Worm (Caenorhabditis elegans): Measurements from ENCODE around the gene pgph-3.

Gene pgph-3

DNA sequence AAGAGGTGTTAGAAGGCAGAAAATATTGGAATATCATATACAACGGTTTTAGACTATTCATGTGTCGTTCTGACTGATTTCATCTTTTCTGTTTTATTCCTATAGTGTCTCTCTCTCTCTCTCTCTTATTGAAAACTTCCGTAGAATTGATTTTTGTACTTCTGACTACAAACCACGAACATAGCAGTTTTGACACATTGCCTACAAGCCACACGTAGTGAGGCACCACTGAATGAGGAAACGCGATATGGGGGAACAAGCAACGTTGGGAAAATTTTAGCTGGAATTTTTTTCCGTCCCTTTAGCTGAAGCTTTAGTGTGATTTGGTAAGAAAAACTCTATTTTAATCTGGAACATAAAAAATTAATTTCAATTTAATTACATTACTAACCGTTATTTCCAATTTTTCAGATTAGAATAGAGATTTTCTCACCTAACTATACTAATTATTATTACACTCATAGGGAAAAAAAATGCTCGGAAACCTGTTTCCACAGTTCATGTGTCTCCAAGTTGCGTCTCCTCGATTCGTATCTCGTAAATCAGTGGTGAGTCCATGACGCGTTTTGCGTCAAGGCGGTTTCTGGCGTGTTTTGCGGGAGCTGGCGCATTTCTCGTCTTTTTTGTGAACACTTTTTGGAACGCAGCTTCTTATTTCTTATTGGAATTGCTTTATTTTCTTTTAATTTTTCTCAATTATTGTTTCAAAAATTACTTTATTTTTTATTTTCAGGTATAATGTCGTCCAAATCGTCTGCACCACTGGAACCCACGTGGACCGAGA is 27.0 kb upstream of the pgph-3 start, which contains the start of the genes nhr-142 and F44E7.9 (continued):
- TF ChIP-seq Y22D7AL.16 (tag; optimal IDR thresholded peaks at IDR 0.05): no peak
- peak; percentile 15 for TF ChIP-seq ahr-1 (tag; optimal IDR thresholded peaks at IDR 0.05)
- TF ChIP-seq pros-1 (tag; optimal IDR thresholded peaks at IDR 0.05): no peak
- TF ChIP-seq K02D7.2 (tag; optimal IDR thresholded peaks at IDR 0.05): peak; percentile 28
- peak; percentile 74 for TF ChIP-seq ceh-14 (tag; optimal IDR thresholded peaks at IDR 0.05)
- peak; percentile 39 for TF ChIP-seq madf-2 (tag; optimal IDR thresholded peaks at IDR 0.05)
- no peak for TF ChIP-seq unc-3 (GFP tag; conservative IDR thresholded peaks at IDR 0.05)
- peak; percentile 40 for TF ChIP-seq unc-3 (tag; optimal IDR thresholded peaks at IDR 0.05)
- TF ChIP-seq ceh-9 (tag; optimal IDR thresholded peaks at IDR 0.05): no peak
- TF ChIP-seq sdc-2 (tag; optimal IDR thresholded peaks at IDR 0.05): peak; percentile 18
- TF ChIP-seq ama-1 (optimal IDR thresholded peaks at IDR 0.05): no peak
- peak; percentile 72 for TF ChIP-seq ceh-18 (tag; optimal IDR thresholded peaks at IDR 0.05)
- no peak for TF ChIP-seq eyg-1 (tag; optimal IDR thresholded peaks at IDR 0.05)
- no peak for TF ChIP-seq pag-3 (tag; optimal IDR thresholded peaks at IDR 0.05; ENCODE audit: borderline replicate concordance)
- TF ChIP-seq lim-6 (tag; optimal IDR thresholded peaks at IDR 0.05): peak; percentile 50
- no peak for TF ChIP-seq pha-4 (tag; optimal IDR thresholded peaks at IDR 0.05)
- TF ChIP-seq ceh-2 (tag; optimal IDR thresholded peaks at IDR 0.05): peak; percentile 78
- TF ChIP-seq che-1 (tag; optimal IDR thresholded peaks at IDR 0.05): peak; percentile 22
- TF ChIP-seq ets-4 (tag; optimal IDR thresholded peaks at IDR 0.05): peak; percentile 71
- TF ChIP-seq mec-3 (tag; optimal IDR thresholded peaks at IDR 0.05; ENCODE audit: borderline replicate concordance): no peak
- TF ChIP-seq unc-55 (GFP tag; optimal IDR thresholded peaks at IDR 0.05): no peak
- no peak for TF ChIP-seq lin-11 (tag; optimal IDR thresholded peaks at IDR 0.05)
- TF ChIP-seq nfya-1 (tag; optimal IDR thresholded peaks at IDR 0.05): peak; percentile 58
- peak; percentile 63 for TF ChIP-seq tbx-7 (tag; optimal IDR thresholded peaks at IDR 0.05)
- peak; percentile 71 for TF ChIP-seq tbx-2 (tag; optimal IDR thresholded peaks at IDR 0.05)
- peak; percentile 64 for TF ChIP-seq F13H6.1 (tag; optimal IDR thresholded peaks at IDR 0.05)
- peak; percentile 70 for TF ChIP-seq ref-2 (tag; optimal IDR thresholded peaks at IDR 0.05)
- TF ChIP-seq pqm-1 (tag; optimal IDR thresholded peaks at IDR 0.05): peak; percentile 23
- TF ChIP-seq sox-2 (GFP tag; IDR thresholded peaks at IDR 0.05): no peak
- TF ChIP-seq nhr-232 (tag; optimal IDR thresholded peaks at IDR 0.05): peak; percentile 10
- TF ChIP-seq K09A11.1 (tag; optimal IDR thresholded peaks at IDR 0.05; ENCODE audit: insufficient read depth): no peak
- peak; percentile 9 for TF ChIP-seq dve-1 (tag; optimal IDR thresholded peaks at IDR 0.05)
- TF ChIP-seq odd-2 (tag; optimal IDR thresholded peaks at IDR 0.05): no peak
- TF ChIP-seq hlh-6 (tag; optimal IDR thresholded peaks at IDR 0.05): no peak
- TF ChIP-seq zip-5 (tag; optimal IDR thresholded peaks at IDR 0.05): peak; percentile 81
- no peak for TF ChIP-seq gmeb-2 (tag; optimal IDR thresholded peaks at IDR 0.05)
- TF ChIP-seq npax-4 (tag; optimal IDR thresholded peaks at IDR 0.05): peak; percentile 12
- peak; percentile 29 for TF ChIP-seq ceh-19 (GFP tag; optimal IDR thresholded peaks at IDR 0.05)
- TF ChIP-seq fkh-10 (GFP tag; optimal IDR thresholded peaks at IDR 0.05): no peak
- peak; percentile 21 for TF ChIP-seq ttx-3 (tag; optimal IDR thresholded peaks at IDR 0.05)
- no peak for TF ChIP-seq pax-1 (tag; optimal IDR thresholded peaks at IDR 0.05)
- TF ChIP-seq dmd-4 (tag; optimal IDR thresholded peaks at IDR 0.05; ENCODE audit: borderline replicate concordance): peak; percentile 47
- peak; percentile 73 for TF ChIP-seq fax-1 (tag; optimal IDR thresholded peaks at IDR 0.05)
- TF ChIP-seq hlh-15 (tag; optimal IDR thresholded peaks at IDR 0.05): peak; percentile 49
- TF ChIP-seq ceh-24 (tag; optimal IDR thresholded peaks at IDR 0.05): peak; percentile 13
- no peak for TF ChIP-seq hlh-13 (GFP tag; optimal IDR thresholded peaks at IDR 0.05)
- TF ChIP-seq ceh-6 (GFP tag; optimal IDR thresholded peaks at IDR 0.05): no peak
- TF ChIP-seq ceh-45 (GFP tag; IDR thresholded peaks at IDR 0.05): peak; percentile 47; the same call in 1 of the 2 replicates
- peak; percentile 64 for TF ChIP-seq rnt-1 (tag; optimal IDR thresholded peaks at IDR 0.05)

All from whole organism, late embryonic.